Fruit fly (Drosophila melanogaster): ENCODE results near the gene Rph.
A peak's percentile ranks its signal among the peaks of the same experiment; 100 is the strongest.

Gene Rph

dm6 chrX:10734763-10735681, 22.4 kb downstream of the Rph start:
- peak; percentile 95 for TF ChIP-seq sr (GFP tag; IDR thresholded peaks at IDR 0.05)
- TF ChIP-seq dati (GFP tag; IDR thresholded peaks at IDR 0.05) = no peak
- TF ChIP-seq sens (GFP tag) = peak; percentile 9
- TF ChIP-seq HmgD (GFP tag; optimal IDR thresholded peaks at IDR 0.05) = no peak
- TF ChIP-seq CG11456 (GFP tag; IDR thresholded peaks at IDR 0.05) = no peak
- no peak for TF ChIP-seq CG17568 (GFP tag; optimal IDR thresholded peaks at IDR 0.05)
- TF ChIP-seq CG14965 (GFP tag; optimal IDR thresholded peaks at IDR 0.05; ENCODE audit: borderline replicate concordance) = no peak
- no peak for TF ChIP-seq CG2875 (GFP tag; optimal IDR thresholded peaks at IDR 0.05)
- TF ChIP-seq D19A (tag; optimal IDR thresholded peaks at IDR 0.05) = peak; percentile 14
- TF ChIP-seq CG12769 (tag; optimal IDR thresholded peaks at IDR 0.05) = peak; percentile 0
- TF ChIP-seq CG4617 (GFP tag; optimal IDR thresholded peaks at IDR 0.05; ENCODE audit: borderline replicate concordance) = no peak
- no peak for TF ChIP-seq CG31441 (GFP tag; IDR thresholded peaks at IDR 0.05)
- TF ChIP-seq grau (tag; optimal IDR thresholded peaks at IDR 0.05) = peak; percentile 40
- no peak for TF ChIP-seq CG11695 (GFP tag; IDR thresholded peaks at IDR 0.05)
- TF ChIP-seq CG8924 (tag; optimal IDR thresholded peaks at IDR 0.05) = no peak
- no peak for TF ChIP-seq Aef1 (GFP tag; IDR thresholded peaks at IDR 0.05)
- peak; percentile 3 for TF ChIP-seq gem (tag; optimal IDR thresholded peaks at IDR 0.05)
- TF ChIP-seq crol (GFP tag; IDR thresholded peaks at IDR 0.05) = peak; percentile 79
- TF ChIP-seq CG15269 (tag; optimal IDR thresholded peaks at IDR 0.05) = peak; percentile 3
- peak; percentile 80 for TF ChIP-seq onecut (GFP tag; IDR thresholded peaks at IDR 0.05)

- no peak for TF ChIP-seq Mrtf (GFP tag; IDR thresholded peaks at IDR 0.05)
- no peak for TF ChIP-seq hb (GFP tag; IDR thresholded peaks at IDR 0.05; ENCODE audit: partially characterized antibody)
- TF ChIP-seq crol (GFP tag; IDR thresholded peaks at IDR 0.05) = no peak
- TF ChIP-seq scrt (GFP tag; optimal IDR thresholded peaks at IDR 0.05) = peak; percentile 6
- TF ChIP-seq Dip2 (GFP tag; IDR thresholded peaks at IDR 0.05) = no peak
- TF ChIP-seq CoRest (tag; optimal IDR thresholded peaks at IDR 0.05) = no peak
- no peak for TF ChIP-seq Optix (GFP tag; IDR thresholded peaks at IDR 0.05)
- no peak for TF ChIP-seq Dip3 (GFP tag; optimal IDR thresholded peaks at IDR 0.05)
- no peak for TF ChIP-seq CG12236 (GFP tag; optimal IDR thresholded peaks at IDR 0.05)
- no peak for TF ChIP-seq Aef1 (GFP tag; IDR thresholded peaks at IDR 0.05)
- TF ChIP-seq CG5953 (GFP tag; IDR thresholded peaks at IDR 0.05) = no peak
- TF ChIP-seq NC2β (GFP tag; optimal IDR thresholded peaks at IDR 0.05) = no peak
- no peak for TF ChIP-seq ssp (GFP tag; IDR thresholded peaks at IDR 0.05)
- TF ChIP-seq Nf-YC (tag; optimal IDR thresholded peaks at IDR 0.05) = no peak
- TF ChIP-seq HmgZ (tag; optimal IDR thresholded peaks at IDR 0.05) = no peak
- TF ChIP-seq pros (GFP tag; optimal IDR thresholded peaks at IDR 0.05) = peak; percentile 81
- peak in 1 of 2 experiments; percentile 37 for TF ChIP-seq Eip74EF (GFP tag; optimal IDR thresholded peaks at IDR 0.05)
- TF ChIP-seq CG18599 (GFP tag; optimal IDR thresholded peaks at IDR 0.05) = peak; percentile 19
- TF ChIP-seq CG8478 (optimal IDR thresholded peaks at IDR 0.05) = no peak
- TF ChIP-seq CG8924 (tag; optimal IDR thresholded peaks at IDR 0.05) = no peak
- TF ChIP-seq sd (tag; optimal IDR thresholded peaks at IDR 0.05) = peak; percentile 27
- TF ChIP-seq CG3163 (GFP tag; optimal IDR thresholded peaks at IDR 0.05) = no peak
- no peak for TF ChIP-seq ato (GFP tag; IDR thresholded peaks at IDR 0.05; ENCODE audit: partially characterized antibody)
- TF ChIP-seq ci (GFP tag; IDR thresholded peaks at IDR 0.05) = no peak
- no peak for TF ChIP-seq wdn (GFP tag; IDR thresholded peaks at IDR 0.05)
- no peak for TF ChIP-seq CG6689 (GFP tag; IDR thresholded peaks at IDR 0.05)
- peak; percentile 98 for TF ChIP-seq CG15601 (tag; optimal IDR thresholded peaks at IDR 0.05)
- no peak for TF ChIP-seq sima (GFP tag; optimal IDR thresholded peaks at IDR 0.05)
- no peak for TF ChIP-seq ab (GFP tag; optimal IDR thresholded peaks at IDR 0.05)
- no peak for TF ChIP-seq CG4282 (GFP tag; optimal IDR thresholded peaks at IDR 0.05)
- no peak for TF ChIP-seq Fer3 (tag; optimal IDR thresholded peaks at IDR 0.05)
Observed at dm6 chrX:10732733-10733455, 24.6 kb downstream of the Rph start.

All from whole organism, embryonic.